Fruit fly (Drosophila melanogaster): ENCODE results near the gene CG14075.

Gene CG14075

dm6 chr3L:19000413-19000812 lies 15.7 kb downstream of the CG14075 start, which contains the start of gene CG3808 (continued):
- TF ChIP-seq CG10543 (GFP tag; optimal IDR thresholded peaks at IDR 0.05) (no peak), CG34376 (GFP tag; optimal IDR thresholded peaks at IDR 0.05) (no peak), z (GFP tag; IDR thresholded peaks at IDR 0.05) (no peak), ssp (GFP tag; IDR thresholded peaks at IDR 0.05) (peak; percentile 35; the same call in 1 of the 2 replicates), gcm (GFP tag; optimal IDR thresholded peaks at IDR 0.05) (peak; percentile 34), CG17829 (tag; optimal IDR thresholded peaks at IDR 0.05) (peak; percentile 64), fd102C (GFP tag; optimal IDR thresholded peaks at IDR 0.05) (no peak), ash1 (GFP tag; optimal IDR thresholded peaks at IDR 0.05) (no peak), CG4854 (GFP tag; optimal IDR thresholded peaks at IDR 0.05) (peak; percentile 19), Tbp (GFP tag; optimal IDR thresholded peaks at IDR 0.05) (no peak), Max (GFP tag; optimal IDR thresholded peaks at IDR 0.05) (peak; percentile 93), CG9437 (GFP tag; optimal IDR thresholded peaks at IDR 0.05) (peak; percentile 50), prd (optimal IDR thresholded peaks at IDR 0.05) (no peak), prd (GFP tag; IDR thresholded peaks at IDR 0.05) (no peak), Sry-β (GFP tag; optimal IDR thresholded peaks at IDR 0.05) (no peak), amos (GFP tag; IDR thresholded peaks at IDR 0.05; ENCODE audit: partially characterized antibody) (peak; percentile 17; the same call in 1 of the 2 replicates), Rx (GFP tag; IDR thresholded peaks at IDR 0.05) (no peak), ftz-f1 (GFP tag; optimal IDR thresholded peaks at IDR 0.05) (peak; percentile 46), dysf (GFP tag; IDR thresholded peaks at IDR 0.05) (no peak), mam (GFP tag; optimal IDR thresholded peaks at IDR 0.05) (peak; percentile 45), Doc2 (GFP tag; IDR thresholded peaks at IDR 0.05) (no peak), aop (GFP tag; IDR thresholded peaks at IDR 0.05) (no peak), CG7745 (tag; optimal IDR thresholded peaks at IDR 0.05) (no peak), Oli (tag; optimal IDR thresholded peaks at IDR 0.05) (no peak), Scr (GFP tag; IDR thresholded peaks at IDR 0.05; ENCODE audit: partially characterized antibody) (peak; percentile 39; the same call in 1 of the 2 replicates), CG17186 (GFP tag; optimal IDR thresholded peaks at IDR 0.05) (no peak), Sry-δ (GFP tag; optimal IDR thresholded peaks at IDR 0.05) (peak; percentile 56), dpn (GFP tag; optimal IDR thresholded peaks at IDR 0.05) (peak; percentile 35 to 38), CG14014 (GFP tag; IDR thresholded peaks at IDR 0.05) (no peak), CG16813 (GFP tag; IDR thresholded peaks at IDR 0.05; ENCODE audit: partially characterized antibody) (no peak; the same call in 2 of the 3 replicates), pzg (GFP tag; optimal IDR thresholded peaks at IDR 0.05) (peak; percentile 95), CG9817 (tag; optimal IDR thresholded peaks at IDR 0.05) (peak; percentile 6), CG3838 (GFP tag; optimal IDR thresholded peaks at IDR 0.05) (no peak), hth (optimal IDR thresholded peaks at IDR 0.05) (no peak), CG3163 (GFP tag; optimal IDR thresholded peaks at IDR 0.05) (peak; percentile 41), ttk (GFP tag; IDR thresholded peaks at IDR 0.05) (no peak), bcd (GFP tag; optimal IDR thresholded peaks at IDR 0.05) (no peak), CG7271 (tag; optimal IDR thresholded peaks at IDR 0.05) (no peak), CrebB (tag; optimal IDR thresholded peaks at IDR 0.05) (no peak), CG10979 (tag; optimal IDR thresholded peaks at IDR 0.05) (peak; percentile 1), schlank (tag; optimal IDR thresholded peaks at IDR 0.05) (no peak), CG12659 (GFP tag; optimal IDR thresholded peaks at IDR 0.05) (peak; percentile 38), knrl (GFP tag; IDR thresholded peaks at IDR 0.05; ENCODE audit: partially characterized antibody) (peak; percentile 6; the same call in 1 of the 3 replicates), sens-2 (GFP tag; IDR thresholded peaks at IDR 0.05) (no peak), so (GFP tag; IDR thresholded peaks at IDR 0.05) (0 out of 3 replicates have a peak, but pooled peaks have one; percentile 8), CG13424 (tag; optimal IDR thresholded peaks at IDR 0.05) (peak; percentile 28), CG10565 (GFP tag; optimal IDR thresholded peaks at IDR 0.05) (no peak), vfl (GFP tag; optimal IDR thresholded peaks at IDR 0.05) (peak; percentile 30), CG17361 (GFP tag; IDR thresholded peaks at IDR 0.05) (0 out of 3 replicates have a peak, but pooled peaks have one; percentile 27), Spps (tag; optimal IDR thresholded peaks at IDR 0.05) (no peak), chif (GFP tag; optimal IDR thresholded peaks at IDR 0.05) (peak in 1 of 2 experiments; percentile 6)
